Fruit fly (Drosophila melanogaster) whole organism, adult: ENCODE measurements around the gene AP-1mu.

Experiments used
- CG12768 ChIP-seq: fragments of 200-800 bp; sonication (Bioruptor generic); optimal IDR thresholded peaks from 2 replicates; lab custom pipeline; 2017; ENCODE audit warnings: missing biosample characterization, missing genetic modification characterization, mild to moderate bottlenecking, moderate library complexity, missing genetic modification reagents
- CG7045 ChIP-seq: fragments of 200-800 bp; sonication (Bioruptor generic); optimal IDR thresholded peaks from 2 replicates; lab custom pipeline; 2017; ENCODE audit warnings: missing biosample characterization, mild to moderate bottlenecking, missing genetic modification characterization
- CG7101 ChIP-seq: fragments of 200-800 bp; sonication (Bioruptor generic); optimal IDR thresholded peaks from 2 replicates; lab custom pipeline; 2018; ENCODE audit warnings: missing biosample characterization, mild to moderate bottlenecking, missing genetic modification characterization, moderate library complexity
- Hr96 ChIP-seq: fragments of 200-800 bp; sonication (Bioruptor generic); optimal IDR thresholded peaks from 2 replicates; lab custom pipeline; 2016; ENCODE audit warnings: missing biosample characterization, missing genetic modification characterization
- cnc ChIP-seq, 2 experiments: fragments of >200 bp; optimal IDR thresholded peaks; 2 replicates each; lab custom pipeline; 2017
- pad ChIP-seq: fragments of 200-800 bp; sonication (Bioruptor generic); optimal IDR thresholded peaks from 3 replicates; lab custom pipeline; 2017; ENCODE audit warnings: missing biosample characterization, missing genetic modification characterization, mild to moderate bottlenecking, moderate library complexity, missing genetic modification reagents

DNA sequence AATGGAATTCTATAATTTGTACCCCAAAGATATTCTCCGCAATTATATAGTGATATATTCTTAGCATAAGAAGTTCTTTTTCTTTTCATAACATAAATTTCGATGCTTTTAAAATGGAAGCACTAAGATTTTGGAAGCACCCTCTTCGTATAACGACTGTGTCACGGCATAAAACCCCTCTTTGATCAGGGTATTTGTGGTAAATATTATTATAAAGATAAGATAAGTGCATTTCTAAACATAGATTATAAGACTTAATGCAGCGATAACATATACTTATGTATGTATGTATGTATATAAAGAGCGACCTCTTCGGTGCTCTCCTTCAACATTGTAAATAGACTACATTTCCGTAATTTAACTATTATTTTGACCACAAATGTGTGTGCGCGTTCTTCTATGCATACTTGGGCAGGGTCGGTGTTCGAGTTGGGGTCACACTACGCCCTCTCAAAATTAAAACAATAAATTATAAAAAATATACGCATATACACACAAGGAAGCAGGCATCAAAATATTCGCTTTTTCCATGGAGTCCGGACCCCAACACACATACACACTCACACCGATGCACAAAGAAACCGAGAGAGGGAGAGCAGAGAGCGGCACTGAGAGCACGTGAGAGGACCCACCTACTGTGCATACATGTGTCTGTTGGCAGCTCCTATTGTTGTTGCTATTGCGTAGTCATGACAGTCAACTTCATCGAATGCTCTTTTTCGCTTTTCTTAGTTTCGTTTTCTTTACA lies 8.9 kb downstream of the AP-1mu start:
- TF ChIP-seq CG12768 (no peak), CG7045 (no peak), Hr96 (GFP tag; lab: Kevin White, UChicago) (no peak), pad (GFP tag; lab: Kevin White, UChicago) (no peak), CG7101 (tag; lab: Kevin White, UChicago) (no peak), cnc (optimal IDR thresholded peaks at IDR 0.05; lab: Kevin White, UChicago) (no peak)
